Worm (Caenorhabditis elegans) whole organism, mixed stage, embryonic: ENCODE results near the gene K09C6.3.

Source experiments
- M03D4.4 ChIP-seq: sonication (generic microtip); optimal IDR thresholded peaks from 2 replicates; lab custom pipeline; 2017; ENCODE audit warnings: mild to moderate bottlenecking, missing genetic modification characterization, missing compliant biosample characterization
- bed-3 ChIP-seq: fragments of 200-800 bp; sonication (Bioruptor generic); optimal IDR thresholded peaks from 3 replicates; lab custom pipeline; 2018; ENCODE audit warnings: mild to moderate bottlenecking, missing genetic modification characterization, moderate library complexity, missing compliant biosample characterization
- blmp-1 ChIP-seq: fragments of 150-350 bp; optimal IDR thresholded peaks from 2 replicates; lab custom pipeline; 2014; ENCODE audit warnings: missing biosample characterization, missing genetic modification characterization
- ceh-39 ChIP-seq: fragments of 150-350 bp; optimal IDR thresholded peaks from 2 replicates; lab custom pipeline; 2014; ENCODE audit warnings: missing biosample characterization, missing genetic modification characterization
- ceh-43 ChIP-seq: fragments of 200-800 bp; sonication (Bioruptor generic); optimal IDR thresholded peaks from 2 replicates; lab custom pipeline; 2018; ENCODE audit warnings: mild to moderate bottlenecking, missing genetic modification characterization, moderate library complexity, missing compliant biosample characterization
- ceh-83 ChIP-seq: fragments of 200-800 bp; sonication (Bioruptor generic); optimal IDR thresholded peaks from 2 replicates; lab custom pipeline; 2018; ENCODE audit warnings: mild to moderate bottlenecking, missing genetic modification characterization, missing compliant biosample characterization
- ces-1 ChIP-seq: fragments of 150-350 bp; optimal IDR thresholded peaks from 2 replicates; lab custom pipeline; 2014; ENCODE audit warnings: missing biosample characterization, missing genetic modification reagents, missing genetic modification characterization
- drap-1 ChIP-seq: fragments of 200-800 bp; sonication (Bioruptor generic); optimal IDR thresholded peaks from 3 replicates; lab custom pipeline; 2018; ENCODE audit warnings: mild to moderate bottlenecking, missing genetic modification characterization, missing compliant biosample characterization
- elt-1 ChIP-seq: sonication (generic microtip); optimal IDR thresholded peaks from 2 replicates; lab custom pipeline; 2017; ENCODE audit warnings: missing genetic modification characterization, mild to moderate bottlenecking, missing compliant biosample characterization, antibody characterized with exemption, moderate library complexity, borderline replicate concordance; ENCODE audit not compliant: insufficient read depth
- elt-3 ChIP-seq: fragments of 150-350 bp; optimal IDR thresholded peaks from 2 replicates; lab custom pipeline; 2014; ENCODE audit warnings: missing biosample characterization, missing genetic modification characterization
- flh-1 ChIP-seq: fragments of 200-800 bp; sonication (Bioruptor generic); optimal IDR thresholded peaks from 2 replicates; lab custom pipeline; 2018; ENCODE audit warnings: mild to moderate bottlenecking, missing genetic modification characterization, moderate library complexity, missing compliant biosample characterization
- ham-2 ChIP-seq: fragments of 200-800 bp; sonication (Bioruptor generic); optimal IDR thresholded peaks from 2 replicates; lab custom pipeline; 2018; ENCODE audit warnings: mild to moderate bottlenecking, missing genetic modification characterization, missing compliant biosample characterization
- hlh-1 ChIP-seq: fragments of 150-350 bp; optimal IDR thresholded peaks from 2 replicates; lab custom pipeline; 2014; ENCODE audit warnings: missing biosample characterization, missing genetic modification reagents, missing genetic modification characterization
- lin-13 ChIP-seq: fragments of 150-350 bp; optimal IDR thresholded peaks from 2 replicates; lab custom pipeline; 2014; ENCODE audit warnings: missing biosample characterization, missing genetic modification characterization
- lin-32 ChIP-seq: fragments of 200-800 bp; sonication (Bioruptor generic); optimal IDR thresholded peaks from 2 replicates; lab custom pipeline; 2018; ENCODE audit warnings: mild to moderate bottlenecking, missing genetic modification characterization, missing compliant biosample characterization
- mep-1 ChIP-seq: fragments of 150-350 bp; optimal IDR thresholded peaks from 2 replicates; lab custom pipeline; 2017; ENCODE audit warnings: missing biosample characterization, missing genetic modification reagents, missing genetic modification characterization, inconsistent platforms
- nhr-2 ChIP-seq: fragments of 150-350 bp; optimal IDR thresholded peaks from 2 replicates; lab custom pipeline; 2014; ENCODE audit warnings: missing biosample characterization, missing genetic modification characterization
- nhr-237 ChIP-seq: fragments of 150-350 bp; optimal IDR thresholded peaks from 2 replicates; lab custom pipeline; 2014; ENCODE audit warnings: missing biosample characterization, missing genetic modification characterization
- nhr-28 ChIP-seq: fragments of 150-350 bp; optimal IDR thresholded peaks from 2 replicates; lab custom pipeline; 2014; ENCODE audit warnings: missing biosample characterization, missing genetic modification characterization
- nhr-76 ChIP-seq: sonication (generic microtip); optimal IDR thresholded peaks from 2 replicates; lab custom pipeline; 2017; ENCODE audit warnings: missing biosample characterization, missing genetic modification characterization
- pha-4 ChIP-seq: fragments of 150-350 bp; optimal IDR thresholded peaks from 2 replicates; lab custom pipeline; 2018; ENCODE audit warnings: missing biosample characterization, missing genetic modification reagents, missing genetic modification characterization
- sem-2 ChIP-seq: fragments of 200-800 bp; sonication (Bioruptor generic); optimal IDR thresholded peaks from 2 replicates; lab custom pipeline; 2018; ENCODE audit warnings: mild to moderate bottlenecking, missing genetic modification characterization, missing compliant biosample characterization
- snpc-4 ChIP-seq: fragments of 150-350 bp; optimal IDR thresholded peaks from 2 replicates; lab custom pipeline; 2014; ENCODE audit warnings: missing biosample characterization, missing genetic modification characterization
- sptf-1 ChIP-seq: sonication (generic microtip); optimal IDR thresholded peaks from 2 replicates; lab custom pipeline; 2017; ENCODE audit warnings: mild to moderate bottlenecking, missing genetic modification characterization, moderate library complexity, missing compliant biosample characterization
- tbx-8 ChIP-seq: fragments of 200-800 bp; sonication (Bioruptor generic); optimal IDR thresholded peaks from 2 replicates; lab custom pipeline; 2018; ENCODE audit warnings: mild to moderate bottlenecking, missing genetic modification characterization, moderate library complexity, missing compliant biosample characterization
- unc-120 ChIP-seq: sonication (generic microtip); optimal IDR thresholded peaks from 2 replicates; lab custom pipeline; 2017; ENCODE audit warnings: missing genetic modification characterization, missing compliant biosample characterization; ENCODE audit not compliant: poor library complexity, severe bottlenecking
- unc-39 ChIP-seq: fragments of 150-350 bp; optimal IDR thresholded peaks from 2 replicates; lab custom pipeline; 2014; ENCODE audit warnings: missing biosample characterization, missing genetic modification characterization
- unc-62 ChIP-seq: fragments of 150-350 bp; optimal IDR thresholded peaks from 2 replicates; lab custom pipeline; 2014; ENCODE audit warnings: missing biosample characterization, missing genetic modification reagents, missing genetic modification characterization
- zip-8 ChIP-seq: fragments of 150-350 bp; optimal IDR thresholded peaks from 2 replicates; lab custom pipeline; 2014; ENCODE audit warnings: missing biosample characterization, missing genetic modification characterization

The K09C6.3 gene

DNA sequence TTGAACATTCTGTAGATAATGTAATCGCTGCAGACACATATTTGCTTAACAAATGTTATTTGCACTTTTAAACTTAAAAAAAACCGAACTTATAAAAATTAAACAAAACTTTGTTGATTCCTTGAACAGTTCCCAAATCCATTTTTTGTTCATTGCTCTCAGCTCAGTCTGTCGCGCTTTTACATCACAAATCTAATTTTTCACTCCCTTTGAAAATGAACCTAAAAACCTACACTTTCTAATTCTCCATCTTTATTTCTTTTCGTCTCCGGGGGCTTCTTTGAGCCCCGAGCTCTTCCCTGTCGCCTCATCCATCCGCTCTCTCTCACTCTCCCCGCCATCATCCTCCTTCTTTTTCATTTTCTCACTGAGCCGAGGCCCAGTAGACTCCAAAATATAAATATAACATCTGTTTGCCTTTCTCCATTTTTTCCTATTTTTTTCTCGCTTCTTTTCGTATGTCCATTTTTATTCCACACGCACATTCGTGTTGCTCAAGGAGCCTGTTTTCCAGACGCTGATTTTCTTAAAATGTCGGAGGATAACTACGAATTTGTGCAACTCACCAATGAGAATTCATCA is 41.9 kb upstream of the K09C6.3 start, which contains the start of gene R13D11.4:
Gene R13D11.4, plus strand, starts transcription at position 532 of the 582 bp plus-strand sequence.
- TF ChIP-seq M03D4.4 (tag; lab: Kevin White, UChicago) (no peak), unc-120 (no peak), ces-1 (GFP tag; lab: Kevin White, UChicago) (peak; percentile 67)

- TF ChIP-seq nhr-28 (tag; lab: Kevin White, UChicago) (no peak), sptf-1 (tag; lab: Kevin White, UChicago) (no peak), ham-2 (GFP tag; lab: Kevin White, UChicago) (no peak), bed-3 (GFP tag; lab: Kevin White, UChicago) (no peak), lin-32 (GFP tag; lab: Kevin White, UChicago) (no peak), ceh-83 (no peak), mep-1 (tag; lab: Kevin White, UChicago) (no peak), snpc-4 (no peak), M03D4.4 (tag; lab: Kevin White, UChicago) (no peak), ceh-39 (tag; lab: Kevin White, UChicago) (no peak), ceh-43 (GFP tag; lab: Kevin White, UChicago) (no peak), tbx-8 (GFP tag; lab: Kevin White, UChicago) (no peak), zip-8 (no peak), sem-2 (GFP tag; lab: Kevin White, UChicago) (no peak), nhr-2 (no peak), elt-1 (tag; lab: Kevin White, UChicago) (no peak), flh-1 (GFP tag; lab: Kevin White, UChicago) (no peak), unc-39 (no peak), ces-1 (GFP tag; lab: Kevin White, UChicago) (no peak)
- TF ChIP-seq, all 35 proteins: peak for 0
Measured at ce11 chrV:813101-813500, 39.2 kb upstream of the K09C6.3 start, which contains the start of gene R13D11.10. Gene R13D11.10 (minus strand): TSS chrV:813201.

DNA sequence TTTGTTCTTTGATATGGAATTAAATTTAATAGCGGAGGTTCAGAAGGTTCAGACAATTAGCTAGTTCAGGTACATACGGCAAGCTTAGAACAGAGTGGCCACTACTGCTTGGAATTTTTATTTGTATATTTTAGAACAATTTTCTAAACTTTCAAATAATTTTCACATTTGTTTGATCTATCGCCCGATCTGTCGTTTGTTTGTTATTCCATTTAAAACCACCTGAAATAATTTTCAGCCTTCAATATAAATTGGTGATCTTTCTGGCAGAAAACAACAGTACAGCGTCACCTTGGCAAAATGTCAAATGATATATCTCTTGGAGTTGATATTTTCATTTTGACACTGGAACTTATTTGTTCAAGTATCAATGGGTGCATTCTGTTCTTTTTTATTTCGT is 37.6 kb upstream of the K09C6.3 start, which contains the start of gene R13D11.3:
Gene R13D11.3, plus strand, starts transcription at position 301 of the 400 bp plus-strand sequence.
- TF ChIP-seq tbx-8 (GFP tag; lab: Kevin White, UChicago) (no peak), unc-62 (no peak), snpc-4 (no peak), zip-8 (no peak), drap-1 (GFP tag; lab: Kevin White, UChicago) (no peak), lin-32 (GFP tag; lab: Kevin White, UChicago) (no peak), ceh-39 (tag; lab: Kevin White, UChicago) (no peak), pha-4 (tag; lab: Kevin White, UChicago) (no peak), ces-1 (GFP tag; lab: Kevin White, UChicago) (no peak), mep-1 (tag; lab: Kevin White, UChicago) (no peak), ham-2 (GFP tag; lab: Kevin White, UChicago) (no peak), unc-120 (no peak), nhr-76 (tag; lab: Kevin White, UChicago) (no peak), flh-1 (GFP tag; lab: Kevin White, UChicago) (no peak)

DNA sequence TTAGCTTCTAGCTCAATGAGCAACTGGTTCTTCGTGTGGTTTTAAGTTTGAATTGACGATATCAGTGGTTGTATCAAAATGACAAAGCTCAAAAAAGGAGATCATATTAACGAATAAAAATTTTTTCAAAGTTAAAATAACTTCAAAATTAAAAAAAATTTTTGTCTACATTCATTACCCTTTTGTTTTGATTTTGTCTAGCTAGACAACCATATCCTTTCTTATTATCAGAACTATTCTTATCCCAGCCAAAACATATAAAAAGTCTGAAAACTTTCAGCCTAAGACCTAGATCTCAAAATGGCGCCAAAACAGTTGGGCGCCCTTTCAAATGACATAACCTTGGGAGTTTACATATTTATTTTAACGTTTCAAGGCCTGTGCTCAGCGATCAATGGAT is 35.1 kb upstream of the K09C6.3 start, which contains the start of gene R13D11.1:
Gene R13D11.1, plus strand, starts transcription at position 301 of the 400 bp plus-strand sequence.
- TF ChIP-seq lin-13 (tag; lab: Kevin White, UChicago) (no peak), ham-2 (GFP tag; lab: Kevin White, UChicago) (no peak), sptf-1 (tag; lab: Kevin White, UChicago) (no peak), ceh-43 (GFP tag; lab: Kevin White, UChicago) (no peak), elt-3 (tag; lab: Kevin White, UChicago) (no peak), bed-3 (GFP tag; lab: Kevin White, UChicago) (no peak), elt-1 (tag; lab: Kevin White, UChicago) (no peak), nhr-28 (tag; lab: Kevin White, UChicago) (no peak), tbx-8 (GFP tag; lab: Kevin White, UChicago) (no peak), lin-32 (GFP tag; lab: Kevin White, UChicago) (no peak), snpc-4 (no peak), ces-1 (GFP tag; lab: Kevin White, UChicago) (no peak), nhr-2 (no peak), unc-39 (no peak), unc-62 (no peak), blmp-1 (tag; lab: Kevin White, UChicago) (no peak), nhr-237 (tag; lab: Kevin White, UChicago) (no peak), hlh-1 (tag; lab: Kevin White, UChicago) (no peak), flh-1 (GFP tag; lab: Kevin White, UChicago) (no peak)
- TF ChIP-seq, all 35 proteins: peak for 0
